Fruit fly (Drosophila melanogaster): ENCODE data around the gene Ir76a.

Ir76a gene

dm6 chr3L:19794203-19794802 lies 4.8 kb upstream of the Ir76a start (continued):
- TF ChIP-seq CG31365 (tag; optimal IDR thresholded peaks at IDR 0.05) (no peak), pnt (GFP tag; optimal IDR thresholded peaks at IDR 0.05) (peak; percentile 46), fd96Cb (tag; optimal IDR thresholded peaks at IDR 0.05) (peak; percentile 75), CG33213 (GFP tag; optimal IDR thresholded peaks at IDR 0.05) (peak; percentile 45), luna (GFP tag; optimal IDR thresholded peaks at IDR 0.05) (no peak), pita (GFP tag; optimal IDR thresholded peaks at IDR 0.05) (no peak), CG7271 (tag; optimal IDR thresholded peaks at IDR 0.05) (no peak), klu (GFP tag; IDR thresholded peaks at IDR 0.05) (peak; percentile 56; the same call in 1 of the 2 replicates), gro (GFP tag; optimal IDR thresholded peaks at IDR 0.05) (peak; percentile 39), odd (GFP tag; optimal IDR thresholded peaks at IDR 0.05) (peak; percentile 93), CG2116 (GFP tag; optimal IDR thresholded peaks at IDR 0.05) (peak; percentile 52), tio (GFP tag; optimal IDR thresholded peaks at IDR 0.05) (peak; percentile 82), Gug (GFP tag; IDR thresholded peaks at IDR 0.05) (peak; percentile 54; the same call in 2 of the 4 replicates), fru (optimal IDR thresholded peaks at IDR 0.05) (no peak), bowl (GFP tag; IDR thresholded peaks at IDR 0.05) (no peak; the same call in 1 of the 2 replicates), grn (GFP tag; optimal IDR thresholded peaks at IDR 0.05) (peak; percentile 57), her (GFP tag; optimal IDR thresholded peaks at IDR 0.05) (peak; percentile 73), Dek (tag; optimal IDR thresholded peaks at IDR 0.05) (peak; percentile 77), CG9609 (GFP tag; optimal IDR thresholded peaks at IDR 0.05) (peak; percentile 69), CG11085 (GFP tag; IDR thresholded peaks at IDR 0.05) (0 out of 2 replicates have a peak, but pooled peaks have one; percentile 31), Eip74EF (GFP tag; optimal IDR thresholded peaks at IDR 0.05) (peak in 1 of 2 experiments; percentile 90), mirr (GFP tag; optimal IDR thresholded peaks at IDR 0.05) (peak; percentile 52), kni (GFP tag; optimal IDR thresholded peaks at IDR 0.05) (peak; percentile 5), ash1 (GFP tag; optimal IDR thresholded peaks at IDR 0.05) (no peak), oc (tag; optimal IDR thresholded peaks at IDR 0.05) (no peak), zen (tag; optimal IDR thresholded peaks at IDR 0.05) (peak; percentile 39), CG3847 (GFP tag; IDR thresholded peaks at IDR 0.05) (peak; percentile 74), ap (GFP tag; IDR thresholded peaks at IDR 0.05) (0 out of 2 replicates have a peak, but pooled peaks have one; percentile 28), crp (GFP tag; optimal IDR thresholded peaks at IDR 0.05) (no peak), CG1832 (GFP tag; optimal IDR thresholded peaks at IDR 0.05) (no peak), CG14965 (GFP tag; optimal IDR thresholded peaks at IDR 0.05; ENCODE audit: borderline replicate concordance) (peak; percentile 57), ham (GFP tag; IDR thresholded peaks at IDR 0.05) (no peak), jumu (GFP tag; optimal IDR thresholded peaks at IDR 0.05) (peak; percentile 65), sc (optimal IDR thresholded peaks at IDR 0.05) (no peak), sc (GFP tag; optimal IDR thresholded peaks at IDR 0.05) (peak; percentile 63), sob (GFP tag; IDR thresholded peaks at IDR 0.05) (peak; percentile 75), dmrt99B (tag; optimal IDR thresholded peaks at IDR 0.05) (peak; percentile 91), tx (GFP tag; optimal IDR thresholded peaks at IDR 0.05) (peak; percentile 68), bbx (GFP tag; IDR thresholded peaks at IDR 0.05; ENCODE audit: partially characterized antibody) (peak; percentile 62; the same call in 1 of the 2 replicates), pho (GFP tag; optimal IDR thresholded peaks at IDR 0.05) (peak; percentile 81), CG4424 (GFP tag; optimal IDR thresholded peaks at IDR 0.05) (peak; percentile 86), al (GFP tag; IDR thresholded peaks at IDR 0.05) (peak; percentile 62), pfk (GFP tag; optimal IDR thresholded peaks at IDR 0.05) (peak; percentile 16), Fer2 (tag; optimal IDR thresholded peaks at IDR 0.05) (peak; percentile 49), Ravus (GFP tag; IDR thresholded peaks at IDR 0.05) (no peak), Nf-YB (GFP tag; optimal IDR thresholded peaks at IDR 0.05) (peak; percentile 96), CG8944 (GFP tag; optimal IDR thresholded peaks at IDR 0.05) (peak; percentile 47), dysf (GFP tag; IDR thresholded peaks at IDR 0.05) (peak; percentile 81; the same call in 2 of the 3 replicates), ab (GFP tag; optimal IDR thresholded peaks at IDR 0.05) (peak; percentile 64), CG7357 (GFP tag; IDR thresholded peaks at IDR 0.05) (peak; percentile 55; the same call in 1 of the 3 replicates)
